Worm (Caenorhabditis elegans) whole organism, L3 larva: ENCODE measurements around the gene nhr-285.
"Not testable (repeated sequence)": the region's sequence is repeated elsewhere in the genome, so short reads cannot be mapped to it uniquely, and the experiment has no call there.

Source experiments
- jun-1 ChIP-seq: fragments of 150-350 bp; optimal IDR thresholded peaks from 2 replicates; lab custom pipeline; 2014; ENCODE audit warnings: missing biosample characterization, missing genetic modification reagents, missing genetic modification characterization
- lin-39 ChIP-seq: fragments of 150-350 bp; optimal IDR thresholded peaks from 2 replicates; lab custom pipeline; 2018; ENCODE audit warnings: missing biosample characterization, missing genetic modification reagents, missing genetic modification characterization
- nhr-11 ChIP-seq: fragments of 150-350 bp; optimal IDR thresholded peaks from 2 replicates; lab custom pipeline; 2014; ENCODE audit warnings: missing biosample characterization, missing genetic modification characterization
- nhr-237 ChIP-seq: fragments of 150-350 bp; optimal IDR thresholded peaks from 2 replicates; lab custom pipeline; 2014; ENCODE audit warnings: missing biosample characterization, missing genetic modification characterization

DNA sequence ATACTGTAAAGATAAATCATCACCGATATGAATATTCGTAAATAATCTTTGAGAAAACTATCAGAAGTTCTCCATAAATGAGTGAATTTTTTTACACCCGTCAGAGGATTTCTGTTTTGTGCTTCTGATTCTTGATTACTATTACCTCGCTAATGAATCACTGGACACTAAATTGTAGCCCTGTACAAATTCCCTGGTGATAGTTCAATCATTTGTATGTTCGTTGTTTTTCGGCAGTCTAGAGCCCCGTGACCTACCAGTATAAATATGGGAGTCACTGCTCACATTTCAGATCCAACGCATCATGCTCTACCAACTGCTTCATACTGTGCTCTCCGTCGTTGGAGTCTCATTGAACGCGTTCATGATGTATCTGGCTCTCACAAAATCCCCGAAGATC, 24.1 kb upstream of the nhr-285 start, which contains the start of gene srd-27:
- not testable (repeated sequence) for TF ChIP-seq jun-1 (tag; lab: Kevin White, UChicago); nhr-11 (tag; lab: Kevin White, UChicago); lin-39 (tag; lab: Kevin White, UChicago); nhr-237
